Worm (Caenorhabditis elegans): ENCODE data around the gene sumv-2.
"Not testable (repeated sequence)": the region's sequence is repeated elsewhere in the genome, so short reads cannot be mapped to it uniquely, and the experiment has no call there.

DNA sequence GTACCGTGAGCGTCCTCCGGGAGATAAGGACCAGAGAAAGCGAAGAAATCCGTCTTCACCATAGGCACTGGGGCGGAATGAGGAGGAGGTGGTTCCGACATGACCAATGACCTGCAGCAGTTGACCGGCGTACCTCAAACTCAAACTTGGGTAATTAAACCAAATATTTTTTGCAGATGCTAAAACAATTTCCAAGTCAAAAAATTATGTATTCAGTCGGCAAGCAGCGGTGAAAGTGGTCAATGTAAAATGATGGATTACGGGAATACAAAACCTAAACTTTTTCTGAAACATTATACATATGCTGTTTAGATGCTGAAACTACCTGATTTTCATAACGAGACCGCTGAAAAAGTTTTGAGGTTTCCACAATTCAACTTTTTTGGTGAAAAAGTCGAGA lies 43.5 kb upstream of the sumv-2 start, which contains the start of gene hpo-39:
- not testable (repeated sequence) for TF ChIP-seq nhr-237, tbx-2, elt-3, ztf-11 (tag; optimal IDR thresholded peaks at IDR 0.05)
